Fruit fly (Drosophila melanogaster): ENCODE measurements around the gene Dref.

The Dref gene

DNA sequence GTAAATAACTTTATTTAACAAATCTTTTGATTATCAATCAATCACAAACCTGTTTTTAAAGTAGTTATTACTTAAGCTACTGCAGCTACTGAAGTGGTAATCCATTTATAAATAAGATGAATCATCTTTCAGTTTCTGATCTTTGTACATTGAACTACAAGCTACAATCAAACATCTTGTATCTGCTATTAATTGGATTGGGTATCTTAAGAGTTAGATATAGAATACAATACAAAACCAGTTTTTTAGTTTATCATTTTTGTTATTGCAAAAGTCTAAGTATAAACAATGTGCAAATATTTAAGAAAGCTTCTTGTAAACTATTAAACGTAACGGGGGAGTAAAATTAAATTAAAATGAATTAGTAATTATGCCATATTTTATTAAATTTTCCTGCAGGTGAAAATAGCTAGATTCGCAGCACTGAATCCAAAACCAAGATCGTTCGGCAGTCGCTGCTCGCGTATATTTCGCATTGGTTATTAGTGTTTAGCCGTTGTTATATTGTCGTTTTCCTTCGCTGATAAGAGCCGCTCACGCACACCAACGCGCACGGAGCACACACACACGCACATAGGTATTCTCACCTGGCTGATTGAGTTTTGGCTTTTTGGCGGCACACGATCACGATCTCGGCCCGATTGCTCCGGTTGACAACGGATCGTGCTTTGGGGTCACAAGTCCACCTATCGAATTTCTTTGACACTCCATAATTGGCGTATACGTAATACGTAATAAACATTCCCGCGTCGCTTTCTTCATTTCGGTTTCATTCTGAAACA lies 19.1 kb downstream of the Dref start (continued):
- TF ChIP-seq NC2α (GFP tag; optimal IDR thresholded peaks at IDR 0.05) (no peak), tin (GFP tag; optimal IDR thresholded peaks at IDR 0.05) (no peak), CG1603 (tag; optimal IDR thresholded peaks at IDR 0.05) (no peak), repo (GFP tag; optimal IDR thresholded peaks at IDR 0.05) (no peak), Sry-δ (GFP tag; optimal IDR thresholded peaks at IDR 0.05) (no peak), Atf6 (GFP tag; IDR thresholded peaks at IDR 0.05) (0 out of 2 replicates have a peak, but pooled peaks have one; percentile 35), CG3847 (GFP tag; IDR thresholded peaks at IDR 0.05) (no peak), CG12744 (GFP tag; optimal IDR thresholded peaks at IDR 0.05) (no peak), NfI (GFP tag; optimal IDR thresholded peaks at IDR 0.05) (no peak), Hr78 (GFP tag; optimal IDR thresholded peaks at IDR 0.05) (peak in 1 of 2 experiments; percentile 77), CG9797 (GFP tag; optimal IDR thresholded peaks at IDR 0.05) (no peak), Oli (tag; optimal IDR thresholded peaks at IDR 0.05) (no peak), CG12104 (GFP tag; optimal IDR thresholded peaks at IDR 0.05) (no peak), CG18599 (GFP tag; optimal IDR thresholded peaks at IDR 0.05) (peak; percentile 8), Taf1 (GFP tag; IDR thresholded peaks at IDR 0.05) (no peak), CG14710 (tag; optimal IDR thresholded peaks at IDR 0.05) (no peak), CG6175 (GFP tag; IDR thresholded peaks at IDR 0.05) (no peak), pfk (GFP tag; optimal IDR thresholded peaks at IDR 0.05) (no peak), CG6791 (GFP tag; IDR thresholded peaks at IDR 0.05; ENCODE audit: partially characterized antibody) (no peak), CG1529 (GFP tag; optimal IDR thresholded peaks at IDR 0.05) (no peak), Drgx (GFP tag; IDR thresholded peaks at IDR 0.05) (no peak), vfl (GFP tag; optimal IDR thresholded peaks at IDR 0.05) (no peak), CG8388 (GFP tag; optimal IDR thresholded peaks at IDR 0.05) (no peak), tgo (GFP tag; IDR thresholded peaks at IDR 0.05) (no peak), salm (tag; optimal IDR thresholded peaks at IDR 0.05) (no peak), CG8089 (GFP tag; optimal IDR thresholded peaks at IDR 0.05) (no peak), CG17802 (tag; optimal IDR thresholded peaks at IDR 0.05) (no peak), CG14860 (GFP tag; IDR thresholded peaks at IDR 0.05; ENCODE audit: partially characterized antibody) (no peak), CG3995 (GFP tag; optimal IDR thresholded peaks at IDR 0.05) (peak; percentile 13), CG9437 (GFP tag; optimal IDR thresholded peaks at IDR 0.05) (peak; percentile 67), D (optimal IDR thresholded peaks at IDR 0.05) (no peak), D (GFP tag; optimal IDR thresholded peaks at IDR 0.05) (no peak), CG8290 (GFP tag; optimal IDR thresholded peaks at IDR 0.05) (no peak), CG8290 (tag; optimal IDR thresholded peaks at IDR 0.05) (peak in 1 of 2 experiments; percentile 57), Sry-β (GFP tag; optimal IDR thresholded peaks at IDR 0.05) (peak; percentile 86), Hsf (GFP tag; optimal IDR thresholded peaks at IDR 0.05) (no peak), CG30403 (GFP tag; optimal IDR thresholded peaks at IDR 0.05) (no peak), fd102C (GFP tag; optimal IDR thresholded peaks at IDR 0.05) (no peak), CG13894 (tag; optimal IDR thresholded peaks at IDR 0.05) (peak; percentile 52), dysf (GFP tag; IDR thresholded peaks at IDR 0.05) (no peak), CG11398 (GFP tag; optimal IDR thresholded peaks at IDR 0.05) (no peak), Fer2 (tag; optimal IDR thresholded peaks at IDR 0.05) (no peak), kay (GFP tag; optimal IDR thresholded peaks at IDR 0.05) (no peak), caup (GFP tag; optimal IDR thresholded peaks at IDR 0.05; ENCODE audit: severe bottlenecking) (no peak), otp (GFP tag; IDR thresholded peaks at IDR 0.05) (no peak), Jarid2 (GFP tag; optimal IDR thresholded peaks at IDR 0.05) (no peak), CG4707 (GFP tag; optimal IDR thresholded peaks at IDR 0.05) (no peak), esg (GFP tag; conservative IDR thresholded peaks at IDR 0.05) (no peak), Chrac-16 (GFP tag; optimal IDR thresholded peaks at IDR 0.05) (no peak), CG7357 (GFP tag; IDR thresholded peaks at IDR 0.05) (no peak)

Data from whole organism, embryonic.